Fruit fly (Drosophila melanogaster) whole organism, embryonic: ENCODE results near the gene Ndfip.

Source experiments
- CG1024 ChIP-seq: fragments of 200-800 bp; sonication (Bioruptor generic); IDR thresholded peaks from 2 replicates; pipeline ENCODE4 v1.3.6; 2022; ENCODE audit warnings: missing biosample characterization, missing genetic modification characterization
- CG10959 ChIP-seq: fragments of 200-800 bp; sonication (Bioruptor generic); IDR thresholded peaks from 2 replicates; pipeline ENCODE4 v1.3.6; 2022; ENCODE audit warnings: missing biosample characterization, missing genetic modification characterization
- CG11085 ChIP-seq: fragments of 200-800 bp; sonication (Bioruptor generic); IDR thresholded peaks from 2 replicates; pipeline ENCODE4 v1.3.6; 2022; ENCODE audit warnings: missing biosample characterization, missing genetic modification characterization
- CG11093 ChIP-seq: fragments of 200-800 bp; sonication (Bioruptor generic); IDR thresholded peaks from 3 replicates; pipeline ENCODE4 v1.3.6; 2022; ENCODE audit warnings: missing biosample characterization, missing genetic modification characterization
- CG11456 ChIP-seq: fragments of 200-800 bp; sonication (Bioruptor generic); IDR thresholded peaks from 3 replicates; pipeline ENCODE4 v1.3.6; 2022; ENCODE audit warnings: missing biosample characterization, missing genetic modification characterization
- CG11695 ChIP-seq: fragments of 200-800 bp; sonication (Bioruptor generic); IDR thresholded peaks from 3 replicates; pipeline ENCODE4 v1.3.6; 2022; ENCODE audit warnings: missing biosample characterization, missing genetic modification characterization
- CG12659 ChIP-seq: fragments of 200-800 bp; sonication (Bioruptor generic); optimal IDR thresholded peaks from 3 replicates; lab custom pipeline; 2017; ENCODE audit warnings: mild to moderate bottlenecking, missing biosample characterization, missing genetic modification reagents, missing genetic modification characterization
- CG14667 ChIP-seq: fragments of 200-800 bp; sonication (Bioruptor generic); IDR thresholded peaks from 2 replicates; pipeline ENCODE4 v1.3.6; 2022; ENCODE audit warnings: missing biosample characterization, missing genetic modification characterization
- CG14860 ChIP-seq: fragments of 200-800 bp; sonication (Bioruptor generic); IDR thresholded peaks from 3 replicates; pipeline ENCODE4 v1.3.6; 2022; ENCODE audit warnings: missing biosample characterization, missing genetic modification characterization; ENCODE audit not compliant: partially characterized antibody
- CG15601 ChIP-seq: fragments of 200-800 bp; sonication (Bioruptor generic); optimal IDR thresholded peaks from 3 replicates; lab custom pipeline; 2019; ENCODE audit warnings: missing biosample characterization, mild to moderate bottlenecking, missing genetic modification characterization, moderate library complexity
- CG1647 ChIP-seq: fragments of 200-800 bp; sonication (Bioruptor generic); optimal IDR thresholded peaks from 3 replicates; lab custom pipeline; 2016; ENCODE audit warnings: missing biosample characterization, missing genetic modification characterization
- CG17359 ChIP-seq: fragments of 200-800 bp; sonication (Bioruptor generic); optimal IDR thresholded peaks from 3 replicates; lab custom pipeline; 2018; ENCODE audit warnings: missing biosample characterization, mild to moderate bottlenecking, missing genetic modification characterization, moderate library complexity
- CG18262 ChIP-seq: fragments of 200-800 bp; optimal IDR thresholded peaks from 3 replicates; lab custom pipeline; 2019; ENCODE audit warnings: missing biosample characterization, mild to moderate bottlenecking, missing genetic modification characterization, moderate library complexity
- CG2199 ChIP-seq: fragments of 200-800 bp; sonication (Bioruptor generic); IDR thresholded peaks from 3 replicates; pipeline ENCODE4 v1.3.6; 2022; ENCODE audit warnings: missing biosample characterization, missing genetic modification characterization
- CG2202 ChIP-seq: fragments of 200-800 bp; sonication (Bioruptor generic); optimal IDR thresholded peaks from 2 replicates; lab custom pipeline; 2018; ENCODE audit warnings: missing biosample characterization, mild to moderate bottlenecking, missing genetic modification characterization
- CG30020 ChIP-seq: fragments of 200-800 bp; optimal IDR thresholded peaks from 2 replicates; lab custom pipeline; 2019; ENCODE audit warnings: missing biosample characterization, mild to moderate bottlenecking, missing genetic modification characterization, moderate library complexity
- CG31224 ChIP-seq: fragments of 200-800 bp; sonication (Bioruptor generic); IDR thresholded peaks from 2 replicates; pipeline ENCODE4 v1.3.6; 2022; ENCODE audit warnings: missing biosample characterization, missing genetic modification characterization
- CG34422 ChIP-seq: fragments of 200-800 bp; sonication (Bioruptor generic); IDR thresholded peaks from 3 replicates; pipeline ENCODE4 v1.3.6; 2022; ENCODE audit warnings: missing biosample characterization, missing genetic modification characterization
- CG4820 ChIP-seq: fragments of 200-800 bp; sonication (Bioruptor generic); optimal IDR thresholded peaks from 3 replicates; lab custom pipeline; 2016; ENCODE audit warnings: missing biosample characterization, missing genetic modification characterization
- CG6175 ChIP-seq: fragments of 200-800 bp; sonication (Bioruptor generic); IDR thresholded peaks from 3 replicates; pipeline ENCODE4 v1.3.6; 2022; ENCODE audit warnings: missing biosample characterization, missing genetic modification characterization
- CG6683 ChIP-seq: fragments of 200-800 bp; sonication (Bioruptor generic); optimal IDR thresholded peaks from 2 replicates; lab custom pipeline; 2017; ENCODE audit warnings: missing biosample characterization, mild to moderate bottlenecking, missing genetic modification characterization, missing genetic modification reagents
- CG6813 ChIP-seq: fragments of 200-800 bp; sonication (Bioruptor generic); optimal IDR thresholded peaks from 2 replicates; lab custom pipeline; 2017; ENCODE audit warnings: missing biosample characterization, missing genetic modification characterization, mild to moderate bottlenecking, moderate library complexity, missing genetic modification reagents
- CG7357 ChIP-seq: fragments of 200-800 bp; sonication (Bioruptor generic); IDR thresholded peaks from 3 replicates; pipeline ENCODE4 v1.3.6; 2022; ENCODE audit warnings: missing biosample characterization, missing genetic modification characterization
- CG7839 ChIP-seq: fragments of 200-800 bp; sonication (Bioruptor generic); optimal IDR thresholded peaks from 3 replicates; lab custom pipeline; 2018; ENCODE audit warnings: missing biosample characterization, mild to moderate bottlenecking, missing genetic modification characterization, moderate library complexity
- CG7987 ChIP-seq: fragments of 200-800 bp; sonication (Bioruptor generic); optimal IDR thresholded peaks from 2 replicates; lab custom pipeline; 2018; ENCODE audit warnings: missing biosample characterization, mild to moderate bottlenecking, missing genetic modification characterization, moderate library complexity
- Camta ChIP-seq: fragments of 200-800 bp; sonication (Bioruptor generic); optimal IDR thresholded peaks from 2 replicates; lab custom pipeline; 2016; ENCODE audit warnings: missing biosample characterization, missing genetic modification characterization
- Deaf1 ChIP-seq: fragments of 200-800 bp; optimal IDR thresholded peaks from 3 replicates; lab custom pipeline; 2019; ENCODE audit warnings: missing biosample characterization, mild to moderate bottlenecking, missing genetic modification characterization, moderate library complexity
- Dfd ChIP-seq, 2 experiments: fragments of >200 bp; optimal IDR thresholded peaks; 2 replicates each; lab custom pipeline; 2017; ENCODE audit warnings: missing biosample characterization in 2 of 2, missing genetic modification characterization in 2 of 2
- ERR ChIP-seq: fragments of 200-800 bp; sonication (Bioruptor generic); optimal IDR thresholded peaks from 2 replicates; lab custom pipeline; 2016; ENCODE audit warnings: missing biosample characterization, missing genetic modification characterization
- Gsc ChIP-seq: fragments of 200-800 bp; sonication (Bioruptor generic); IDR thresholded peaks from 2 replicates; pipeline ENCODE4 v1.3.6; 2022; ENCODE audit warnings: missing biosample characterization, missing genetic modification characterization
- HLHmδ ChIP-seq: fragments of 200-800 bp; sonication (Bioruptor generic); optimal IDR thresholded peaks from 2 replicates; lab custom pipeline; 2018; ENCODE audit warnings: missing biosample characterization, mild to moderate bottlenecking, missing genetic modification characterization, moderate library complexity
- Lhr ChIP-seq: fragments of 200-800 bp; sonication (Bioruptor generic); optimal IDR thresholded peaks from 3 replicates; lab custom pipeline; 2017; ENCODE audit warnings: mild to moderate bottlenecking, missing biosample characterization, missing genetic modification reagents, missing genetic modification characterization
- Rfx ChIP-seq: fragments of 200-800 bp; sonication (Bioruptor generic); IDR thresholded peaks from 2 replicates; pipeline ENCODE4 v1.3.6; 2022; ENCODE audit warnings: missing biosample characterization, missing genetic modification characterization
- Sox102F ChIP-seq: fragments of 200-800 bp; sonication (Bioruptor generic); optimal IDR thresholded peaks from 2 replicates; lab custom pipeline; 2018; ENCODE audit warnings: missing biosample characterization, mild to moderate bottlenecking, missing genetic modification characterization, moderate library complexity
- Spps ChIP-seq: fragments of 200-800 bp; sonication (Bioruptor generic); optimal IDR thresholded peaks from 2 replicates; lab custom pipeline; 2018; ENCODE audit warnings: missing biosample characterization, mild to moderate bottlenecking, missing genetic modification characterization
- Tbp ChIP-seq: fragments of >200 bp; optimal IDR thresholded peaks from 2 replicates; lab custom pipeline; 2018; ENCODE audit warnings: missing biosample characterization, missing genetic modification characterization
- chm ChIP-seq: fragments of 200-800 bp; sonication (Bioruptor generic); IDR thresholded peaks from 2 replicates; pipeline ENCODE4 v1.3.6; 2022; ENCODE audit warnings: missing biosample characterization, missing genetic modification characterization
- crp ChIP-seq, 2 experiments: fragments of 200-800 bp; sonication (Bioruptor generic); optimal IDR thresholded peaks; 2 replicates in 1 of 2; 3 replicates in 1 of 2; lab custom pipeline; 2017; ENCODE audit warnings: missing biosample characterization in 2 of 2, missing genetic modification characterization in 2 of 2, mild to moderate bottlenecking in 1 of 2, moderate library complexity in 1 of 2
- ewg ChIP-seq: fragments of 200-800 bp; sonication (Bioruptor generic); optimal IDR thresholded peaks from 3 replicates; lab custom pipeline; 2017; ENCODE audit warnings: mild to moderate bottlenecking, missing biosample characterization, missing genetic modification reagents, missing genetic modification characterization
- eyg ChIP-seq: fragments of 200-800 bp; sonication (Bioruptor generic); optimal IDR thresholded peaks from 3 replicates; lab custom pipeline; 2016; ENCODE audit warnings: missing biosample characterization, missing genetic modification characterization
- pfk ChIP-seq: fragments of 200-800 bp; sonication (Bioruptor generic); optimal IDR thresholded peaks from 2 replicates; lab custom pipeline; 2018; ENCODE audit warnings: missing biosample characterization, mild to moderate bottlenecking, missing genetic modification characterization, moderate library complexity
- sd ChIP-seq: fragments of 200-800 bp; sonication (Bioruptor generic); optimal IDR thresholded peaks from 3 replicates; lab custom pipeline; 2018; ENCODE audit warnings: missing biosample characterization, mild to moderate bottlenecking, missing genetic modification characterization, moderate library complexity
- shn ChIP-seq: fragments of 200-800 bp; sonication (Bioruptor generic); optimal IDR thresholded peaks from 3 replicates; lab custom pipeline; 2016; ENCODE audit warnings: missing biosample characterization, missing genetic modification characterization
- slou ChIP-seq: fragments of 200-800 bp; sonication (Bioruptor generic); optimal IDR thresholded peaks from 3 replicates; lab custom pipeline; 2016; ENCODE audit warnings: missing biosample characterization, missing genetic modification characterization
- stc ChIP-seq: fragments of 200-800 bp; sonication (Bioruptor generic); IDR thresholded peaks from 2 replicates; pipeline ENCODE4 v1.3.6; 2022; ENCODE audit warnings: missing biosample characterization, missing genetic modification characterization
- tio ChIP-seq: fragments of 200-800 bp; sonication (Bioruptor generic); optimal IDR thresholded peaks from 2 replicates; lab custom pipeline; 2017; ENCODE audit warnings: missing biosample characterization, missing genetic modification characterization, inconsistent platforms
- tll ChIP-seq, 2 experiments: fragments of 200-800 bp in 1 of 2; fragments of >200 bp in 1 of 2; sonication (Bioruptor generic) in 1 of 2; optimal IDR thresholded peaks; 2 replicates each; lab custom pipeline; 2017 to 2019; ENCODE audit warnings: missing biosample characterization in 2 of 2, missing genetic modification characterization in 2 of 2, mild to moderate bottlenecking in 1 of 2, moderate library complexity in 1 of 2
- usp ChIP-seq: fragments of >200 bp; optimal IDR thresholded peaks from 2 replicates; lab custom pipeline; 2017; ENCODE audit warnings: missing biosample characterization, missing genetic modification characterization

Ndfip gene

dm6 chr3L:17653701-17654667, at the start of gene Ndfip, which contains the start of the genes Krn and CG7484 (continued):
- no peak for TF ChIP-seq HLHmδ (GFP tag; lab: Kevin White, UChicago)
- no peak for TF ChIP-seq Tbp (GFP tag; lab: Kevin White, UChicago)
- peak; percentile 73 for TF ChIP-seq CG31224 (GFP tag; lab: Robert Waterston, UW)
- peak; percentile 98 for TF ChIP-seq CG14860 (GFP tag; lab: Robert Waterston, UW)
- peak in 1 of 2 experiments; percentile 37 for TF ChIP-seq tll (GFP tag; optimal IDR thresholded peaks at IDR 0.05; lab: Kevin White, UChicago)
- peak; percentile 63 for TF ChIP-seq ERR
- peak; percentile 82; the same call in 2 of the 3 replicates for TF ChIP-seq CG11695 (GFP tag; lab: Robert Waterston, UW)
- TF ChIP-seq ewg (GFP tag; lab: Kevin White, UChicago), result peak; percentile 76
- no peak for TF ChIP-seq usp (GFP tag; lab: Kevin White, UChicago)
- TF ChIP-seq chm (GFP tag; lab: Robert Waterston, UW), result peak; percentile 48; the same call in 1 of the 2 replicates
- peak; percentile 74 for TF ChIP-seq Deaf1 (tag; lab: Kevin White, UChicago)
- TF ChIP-seq CG11093 (GFP tag; lab: Robert Waterston, UW), result peak; percentile 72
- peak; percentile 86 for TF ChIP-seq tio (GFP tag; lab: Kevin White, UChicago)
- peak; percentile 61 for TF ChIP-seq Spps
- TF ChIP-seq CG30020 (tag; lab: Kevin White, UChicago), result peak; percentile 92
- TF ChIP-seq CG6813 (GFP tag; lab: Kevin White, UChicago), result peak; percentile 8
- no peak for TF ChIP-seq CG2199 (GFP tag; lab: Robert Waterston, UW)
- peak; percentile 71; the same call in 1 of the 2 replicates for TF ChIP-seq stc (GFP tag; lab: Robert Waterston, UW)
- TF ChIP-seq CG6175 (GFP tag; lab: Robert Waterston, UW), result peak; percentile 74
- TF ChIP-seq CG18262 (tag; lab: Kevin White, UChicago), result peak; percentile 89
- peak in 1 of 2 experiments; percentile 49 for TF ChIP-seq crp (GFP tag; optimal IDR thresholded peaks at IDR 0.05; lab: Kevin White, UChicago)
- TF ChIP-seq CG1024 (GFP tag; lab: Robert Waterston, UW), result peak; percentile 37; the same call in 1 of the 2 replicates
- TF ChIP-seq CG17359, result peak; percentile 87
- peak; percentile 72 for TF ChIP-seq shn
- peak; percentile 29 for TF ChIP-seq eyg (GFP tag; lab: Kevin White, UChicago)
- TF ChIP-seq CG34422 (GFP tag; lab: Robert Waterston, UW), result peak; percentile 86
- TF ChIP-seq CG4820 (GFP tag; lab: Kevin White, UChicago), result peak; percentile 85
- TF ChIP-seq CG12659 (GFP tag; lab: Kevin White, UChicago), result peak; percentile 96
- TF ChIP-seq CG7357 (GFP tag; lab: Robert Waterston, UW), result peak; percentile 67; the same call in 2 of the 3 replicates
- TF ChIP-seq CG14667 (GFP tag; lab: Robert Waterston, UW), result peak; percentile 76
- peak; percentile 83 for TF ChIP-seq CG11085
- TF ChIP-seq Camta (GFP tag; lab: Kevin White, UChicago), result peak; percentile 49
- no peak for TF ChIP-seq pfk (GFP tag; lab: Kevin White, UChicago)
- peak; percentile 84 for TF ChIP-seq CG11456 (GFP tag; lab: Robert Waterston, UW)
- peak; percentile 27 for TF ChIP-seq CG7987 (GFP tag; lab: Kevin White, UChicago)
- peak; percentile 90 for TF ChIP-seq CG7839
- TF ChIP-seq Dfd (GFP tag; optimal IDR thresholded peaks at IDR 0.05; lab: Kevin White, UChicago), result peak in 1 of 2 experiments; percentile 57
- peak; percentile 88 for TF ChIP-seq Sox102F
- TF ChIP-seq CG6683 (GFP tag; lab: Kevin White, UChicago), result peak; percentile 56
- TF ChIP-seq CG15601, result peak; percentile 89
- peak; percentile 66 for TF ChIP-seq Lhr (GFP tag; lab: Kevin White, UChicago)
- TF ChIP-seq Rfx (GFP tag; lab: Robert Waterston, UW), result peak; percentile 93
- TF ChIP-seq CG10959 (GFP tag; lab: Robert Waterston, UW), result peak; percentile 46; the same call in 1 of the 2 replicates
- TF ChIP-seq CG1647 (GFP tag; lab: Kevin White, UChicago), result peak; percentile 64
- no peak for TF ChIP-seq Gsc (GFP tag; lab: Robert Waterston, UW)
- peak; percentile 66 for TF ChIP-seq slou (GFP tag; lab: Kevin White, UChicago)
- peak; percentile 75 for TF ChIP-seq sd
- peak; percentile 48 for TF ChIP-seq CG2202 (tag; lab: Kevin White, UChicago)
